Worm (Caenorhabditis elegans) whole organism, L1 larva: ENCODE results near the gene C52B9.8.

ENCODE experiments used
- C04F5.9 ChIP-seq: sonication (generic microtip); optimal IDR thresholded peaks from 2 replicates; lab custom pipeline; 2016; ENCODE audit warnings: missing genetic modification characterization, missing compliant biosample characterization
- C16A3.4 ChIP-seq: fragments of 150-350 bp; optimal IDR thresholded peaks from 2 replicates; lab custom pipeline; 2014; ENCODE audit warnings: missing biosample characterization, missing genetic modification characterization
- C34B4.2 ChIP-seq: sonication (generic microtip); optimal IDR thresholded peaks from 2 replicates; lab custom pipeline; 2017; ENCODE audit warnings: mild to moderate bottlenecking, missing genetic modification characterization, missing compliant biosample characterization
- Y116A8C.19 ChIP-seq: sonication (generic microtip); optimal IDR thresholded peaks from 2 replicates; lab custom pipeline; 2016; ENCODE audit warnings: missing compliant biosample characterization, missing genetic modification characterization, borderline replicate concordance
- aha-1 ChIP-seq: fragments of 150-350 bp; optimal IDR thresholded peaks from 2 replicates; lab custom pipeline; 2014; ENCODE audit warnings: missing biosample characterization, missing genetic modification characterization
- alr-1 ChIP-seq: fragments of 200-800 bp; sonication (Bioruptor generic); optimal IDR thresholded peaks from 2 replicates; lab custom pipeline; 2018; ENCODE audit warnings: borderline replicate concordance, mild to moderate bottlenecking, missing genetic modification characterization, missing compliant biosample characterization
- aly-2 ChIP-seq: fragments of 150-350 bp; optimal IDR thresholded peaks from 2 replicates; lab custom pipeline; 2014; ENCODE audit warnings: missing biosample characterization, missing genetic modification characterization
- ama-1 ChIP-seq: fragments of 150-350 bp; optimal IDR thresholded peaks from 2 replicates; lab custom pipeline; 2014
- ceh-82 ChIP-seq, 3 experiments: fragments of 150-350 bp in 1 of 3; sonication (generic microtip) in 2 of 3; optimal IDR thresholded peaks; 2 replicates each; lab custom pipeline; 2014 to 2017; ENCODE audit warnings: missing biosample characterization in 3 of 3, missing genetic modification characterization in 3 of 3
- ces-1 ChIP-seq: fragments of 150-350 bp; optimal IDR thresholded peaks from 2 replicates; lab custom pipeline; 2014; ENCODE audit warnings: missing biosample characterization, missing genetic modification reagents, missing genetic modification characterization
- efl-3 ChIP-seq: fragments of 200-800 bp; sonication (Bioruptor generic); optimal IDR thresholded peaks from 2 replicates; lab custom pipeline; 2018; ENCODE audit warnings: mild to moderate bottlenecking, missing genetic modification characterization, missing compliant biosample characterization
- egl-13 ChIP-seq: sonication (generic microtip); optimal IDR thresholded peaks from 2 replicates; lab custom pipeline; 2016; ENCODE audit warnings: missing genotype, missing genetic modification reagents, missing genetic modification characterization, missing compliant biosample characterization
- egl-27 ChIP-seq, 2 experiments: fragments of 150-350 bp in 1 of 2; sonication (generic microtip); optimal IDR thresholded peaks; 3 replicates each; lab custom pipeline; 2017 to 2018; ENCODE audit warnings: missing biosample characterization in 2 of 2, missing genetic modification characterization in 2 of 2, missing genetic modification reagents in 2 of 2
- elt-2 ChIP-seq: sonication (generic microtip); optimal IDR thresholded peaks from 2 replicates; lab custom pipeline; 2016; ENCODE audit warnings: missing genetic modification characterization, mild to moderate bottlenecking, inconsistent platforms, missing compliant biosample characterization, missing genetic modification reagents
- fkh-10 ChIP-seq: sonication (generic microtip); optimal IDR thresholded peaks from 2 replicates; lab custom pipeline; 2017; ENCODE audit warnings: missing biosample characterization, missing genetic modification reagents, missing genetic modification characterization
- fkh-8 ChIP-seq: sonication (generic microtip); optimal IDR thresholded peaks from 2 replicates; lab custom pipeline; 2016; ENCODE audit warnings: mild to moderate bottlenecking, missing genetic modification characterization, missing compliant biosample characterization
- fos-1 ChIP-seq: fragments of 150-350 bp; optimal IDR thresholded peaks from 2 replicates; lab custom pipeline; 2014; ENCODE audit warnings: missing biosample characterization, missing genetic modification characterization
- grh-1 ChIP-seq: fragments of 200-800 bp; sonication (Bioruptor generic); IDR thresholded peaks from 2 replicates; pipeline ENCODE4 v1.3.6; 2022; ENCODE audit warnings: missing genetic modification reagents, missing genetic modification characterization, missing compliant biosample characterization
- hlh-17 ChIP-seq: fragments of 200-800 bp; sonication (Bioruptor generic); optimal IDR thresholded peaks from 2 replicates; lab custom pipeline; 2018; ENCODE audit warnings: missing genetic modification characterization, mild to moderate bottlenecking, missing compliant biosample characterization, moderate library complexity, borderline replicate concordance
- hlh-4 ChIP-seq: sonication (generic microtip); optimal IDR thresholded peaks from 2 replicates; lab custom pipeline; 2016; ENCODE audit warnings: mild to moderate bottlenecking, missing genetic modification characterization, missing compliant biosample characterization
- jun-1 ChIP-seq: fragments of 150-350 bp; optimal IDR thresholded peaks from 2 replicates; lab custom pipeline; 2014; ENCODE audit warnings: missing biosample characterization, missing genetic modification reagents, missing genetic modification characterization
- lin-14 ChIP-seq: fragments of 200-800 bp; sonication (Bioruptor generic); optimal IDR thresholded peaks from 2 replicates; lab custom pipeline; 2018; ENCODE audit warnings: mild to moderate bottlenecking, missing genetic modification characterization, moderate library complexity, missing compliant biosample characterization
- lir-3 ChIP-seq: sonication (generic microtip); optimal IDR thresholded peaks from 2 replicates; lab custom pipeline; 2016; ENCODE audit warnings: mild to moderate bottlenecking, missing genetic modification characterization, moderate library complexity, missing compliant biosample characterization; ENCODE audit not compliant: poor library complexity
- mab-9 ChIP-seq: fragments of 200-800 bp; sonication (Bioruptor generic); IDR thresholded peaks from 2 replicates; pipeline ENCODE4 v1.3.6; 2022; ENCODE audit warnings: missing genetic modification reagents, missing genetic modification characterization, missing compliant biosample characterization
- mef-2 ChIP-seq: fragments of 150-350 bp; optimal IDR thresholded peaks from 2 replicates; lab custom pipeline; 2014; ENCODE audit warnings: missing biosample characterization, missing genetic modification characterization
- mep-1 ChIP-seq: fragments of 150-350 bp; optimal IDR thresholded peaks from 2 replicates; lab custom pipeline; 2014; ENCODE audit warnings: missing biosample characterization, missing genetic modification characterization
- nhr-19 ChIP-seq: fragments of 200-800 bp; sonication (Bioruptor generic); conservative IDR thresholded peaks from 2 replicates; pipeline ENCODE4 v1.3.6; 2022; ENCODE audit warnings: missing genetic modification characterization, missing compliant biosample characterization
- nhr-237 ChIP-seq: fragments of 150-350 bp; optimal IDR thresholded peaks from 2 replicates; lab custom pipeline; 2014; ENCODE audit warnings: missing biosample characterization, missing genetic modification characterization
- nhr-76 ChIP-seq: sonication (generic microtip); optimal IDR thresholded peaks from 2 replicates; lab custom pipeline; 2017; ENCODE audit warnings: missing biosample characterization, missing genetic modification characterization
- nhr-77 ChIP-seq: fragments of 150-350 bp; optimal IDR thresholded peaks from 2 replicates; lab custom pipeline; 2014; ENCODE audit warnings: missing biosample characterization, missing genetic modification characterization
- pag-3 ChIP-seq: sonication (generic microtip); optimal IDR thresholded peaks from 2 replicates; lab custom pipeline; 2017; ENCODE audit warnings: missing genetic modification characterization, mild to moderate bottlenecking, missing compliant biosample characterization, antibody characterized with exemption, borderline replicate concordance; ENCODE audit not compliant: insufficient read depth
- pax-3 ChIP-seq: fragments of 200-800 bp; sonication (Bioruptor generic); optimal IDR thresholded peaks from 2 replicates; lab custom pipeline; 2018; ENCODE audit warnings: mild to moderate bottlenecking, missing genetic modification characterization, moderate library complexity, missing compliant biosample characterization
- pqm-1 ChIP-seq: sonication (generic microtip); optimal IDR thresholded peaks from 3 replicates; lab custom pipeline; 2017; ENCODE audit warnings: missing biosample characterization, missing genetic modification characterization
- rnt-1 ChIP-seq: sonication (generic microtip); optimal IDR thresholded peaks from 2 replicates; lab custom pipeline; 2016; ENCODE audit warnings: mild to moderate bottlenecking, missing genetic modification characterization, moderate library complexity, missing compliant biosample characterization
- snpc-4 ChIP-seq: fragments of 150-350 bp; optimal IDR thresholded peaks from 2 replicates; lab custom pipeline; 2014; ENCODE audit warnings: missing biosample characterization, missing genetic modification characterization
- snu-23 ChIP-seq: sonication (generic microtip); optimal IDR thresholded peaks from 2 replicates; lab custom pipeline; 2016; ENCODE audit warnings: missing genetic modification characterization, missing compliant biosample characterization
- sox-4 ChIP-seq: sonication (generic microtip); optimal IDR thresholded peaks from 2 replicates; lab custom pipeline; 2016; ENCODE audit warnings: missing genetic modification characterization, missing compliant biosample characterization
- swsn-7 ChIP-seq: sonication (generic microtip); optimal IDR thresholded peaks from 2 replicates; lab custom pipeline; 2016; ENCODE audit warnings: missing genetic modification characterization, missing compliant biosample characterization
- tbx-2 ChIP-seq: sonication (generic microtip); optimal IDR thresholded peaks from 2 replicates; lab custom pipeline; 2016; ENCODE audit warnings: missing genetic modification characterization, missing compliant biosample characterization
- tlp-1 ChIP-seq: fragments of 150-350 bp; optimal IDR thresholded peaks from 2 replicates; lab custom pipeline; 2014; ENCODE audit warnings: missing biosample characterization, missing genetic modification characterization
- unc-30 ChIP-seq: sonication (generic microtip); optimal IDR thresholded peaks from 2 replicates; lab custom pipeline; 2017; ENCODE audit warnings: missing biosample characterization, missing genetic modification characterization
- unc-62 ChIP-seq: fragments of 150-350 bp; optimal IDR thresholded peaks from 2 replicates; lab custom pipeline; 2014; ENCODE audit warnings: missing biosample characterization, missing genetic modification reagents, missing genetic modification characterization
- unc-86 ChIP-seq: sonication (generic microtip); optimal IDR thresholded peaks from 2 replicates; lab custom pipeline; 2016; ENCODE audit warnings: missing genetic modification characterization, missing compliant biosample characterization
- unc-98 ChIP-seq: fragments of 200-800 bp; sonication (Bioruptor generic); IDR thresholded peaks from 2 replicates; pipeline ENCODE4 v1.3.6; 2022; ENCODE audit warnings: missing genetic modification characterization, missing compliant biosample characterization
- vab-15 ChIP-seq: sonication (generic microtip); optimal IDR thresholded peaks from 2 replicates; lab custom pipeline; 2017; ENCODE audit warnings: missing genotype, mild to moderate bottlenecking, missing genetic modification characterization, missing compliant biosample characterization
- xbp-1 ChIP-seq: sonication (generic microtip); optimal IDR thresholded peaks from 2 replicates; lab custom pipeline; 2016; ENCODE audit warnings: missing genetic modification characterization, missing compliant biosample characterization
- zag-1 ChIP-seq: fragments of 150-350 bp; optimal IDR thresholded peaks from 2 replicates; lab custom pipeline; 2014; ENCODE audit warnings: missing biosample characterization, missing genetic modification characterization
- ztf-4 ChIP-seq: fragments of 150-350 bp; optimal IDR thresholded peaks from 2 replicates; lab custom pipeline; 2014; ENCODE audit warnings: missing biosample characterization, missing genetic modification characterization

C52B9.8 gene

DNA sequence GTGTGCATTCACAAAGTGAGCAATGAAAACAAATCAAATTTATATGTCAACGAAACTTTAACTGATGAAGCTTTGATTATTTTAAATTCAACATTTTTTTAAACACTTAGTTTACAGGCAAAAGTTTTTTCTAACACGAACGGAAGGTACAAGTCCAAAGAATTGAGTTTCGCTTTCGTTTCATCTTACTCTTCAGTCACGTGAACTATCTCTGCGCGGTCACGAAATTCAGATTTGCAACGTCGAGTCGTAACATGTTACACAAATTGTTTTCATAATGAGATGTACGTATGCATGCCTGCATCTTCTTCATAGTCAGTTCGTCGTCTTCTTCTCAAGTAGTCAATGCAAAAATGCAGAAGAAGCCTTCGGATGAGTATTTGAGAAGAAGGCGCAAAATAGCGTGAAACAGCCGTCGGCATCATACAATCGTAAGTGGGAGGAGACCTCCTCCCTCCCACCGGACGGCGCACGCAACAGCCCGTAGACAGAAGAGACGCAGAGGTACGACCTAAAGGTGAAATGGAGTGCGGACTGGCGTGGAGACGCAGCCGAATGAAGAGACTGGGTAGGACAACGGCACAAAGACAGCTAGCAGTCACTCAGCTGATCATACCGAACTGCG is 46.2 kb downstream of the C52B9.8 start, which contains the start of gene coel-1 (continued):
- TF ChIP-seq tlp-1 (tag; lab: Kevin White, UChicago) (no peak), fos-1 (tag; lab: Kevin White, UChicago) (no peak), xbp-1 (tag; lab: Kevin White, UChicago) (peak; percentile 37), ces-1 (GFP tag; lab: Kevin White, UChicago) (no peak), sox-4 (no peak), aly-2 (tag; lab: Kevin White, UChicago) (no peak), egl-13 (tag; lab: Kevin White, UChicago) (peak; percentile 56), zag-1 (tag; lab: Kevin White, UChicago) (no peak), nhr-237 (tag; lab: Kevin White, UChicago) (no peak), lir-3 (tag; lab: Kevin White, UChicago) (no peak), mef-2 (tag; lab: Kevin White, UChicago) (no peak), snpc-4 (tag; lab: Kevin White, UChicago) (no peak), hlh-4 (no peak), mab-9 (no peak), lin-14 (GFP tag; lab: Kevin White, UChicago) (peak; percentile 82), mep-1 (tag; lab: Kevin White, UChicago) (peak; percentile 13), nhr-19 (peak; percentile 27), C34B4.2 (no peak), hlh-17 (no peak), nhr-77 (tag; lab: Kevin White, UChicago) (no peak), unc-86 (tag; lab: Kevin White, UChicago) (peak; percentile 57), pag-3 (no peak), tbx-2 (peak; percentile 41), ama-1 (lab: Kevin White, UChicago) (no peak), alr-1 (no peak), fkh-8 (tag; lab: Kevin White, UChicago) (no peak), pqm-1 (tag; lab: Kevin White, UChicago) (no peak), unc-98 (GFP tag; lab: Robert Waterston, UW) (no peak), aha-1 (tag; lab: Kevin White, UChicago) (no peak), egl-27 (tag; optimal IDR thresholded peaks at IDR 0.05; lab: Kevin White, UChicago) (no peak), jun-1 (tag; lab: Kevin White, UChicago) (peak; percentile 33), ztf-4 (tag; lab: Kevin White, UChicago) (no peak), unc-62 (GFP tag; lab: Kevin White, UChicago) (no peak)

DNA sequence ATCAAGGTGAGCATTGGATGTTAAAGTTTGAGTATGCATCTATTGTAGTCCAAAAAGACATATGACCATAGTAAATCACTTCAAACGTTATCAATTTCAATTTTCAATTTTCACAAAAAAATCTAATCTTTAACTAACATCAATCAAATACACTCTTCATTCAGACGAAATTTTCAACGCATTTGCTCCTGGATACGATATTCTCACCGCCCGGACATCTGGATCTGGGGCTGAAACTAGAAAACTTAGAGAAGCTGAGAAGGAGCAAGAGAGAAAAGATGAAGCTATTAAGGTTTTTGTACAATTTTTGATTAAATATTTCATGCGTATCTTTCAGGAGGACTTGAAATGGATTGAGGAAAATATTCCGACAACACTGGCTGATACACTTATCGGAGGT is 47.7 kb downstream of the C52B9.8 start:
- no peak for TF ChIP-seq mef-2 (tag; lab: Kevin White, UChicago)
- TF ChIP-seq grh-1 = no peak
- no peak for TF ChIP-seq rnt-1 (tag; lab: Kevin White, UChicago)
- no peak for TF ChIP-seq swsn-7 (tag; lab: Kevin White, UChicago)
- no peak for TF ChIP-seq nhr-76 (tag; lab: Kevin White, UChicago)

DNA sequence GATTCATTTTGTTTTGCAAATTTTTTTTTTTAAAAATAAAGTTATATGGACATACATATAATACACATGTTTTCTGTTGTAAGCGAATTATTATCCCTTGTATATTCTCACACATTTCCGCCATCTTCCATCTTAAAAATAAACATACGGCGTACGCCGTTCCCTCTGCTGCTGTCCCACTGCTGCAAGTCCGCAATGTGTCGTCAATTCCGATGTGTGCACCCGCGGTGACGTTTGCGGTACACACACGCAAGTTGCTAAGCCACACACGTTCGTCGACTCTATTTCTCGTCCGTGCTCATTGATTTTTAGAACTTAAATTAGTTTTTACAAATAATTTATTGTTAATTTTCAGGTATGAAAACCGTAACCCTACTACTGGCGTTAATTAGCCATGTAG is 51.3 kb downstream of the C52B9.8 start, which contains the start of gene C52B9.4:
Gene C52B9.4 (plus strand): TSS at position 356 of the 400 bp plus-strand sequence.
- TF ChIP-seq egl-13 (tag; lab: Kevin White, UChicago) = peak; percentile 31
- no peak for TF ChIP-seq ama-1 (lab: Kevin White, UChicago)
- no peak for TF ChIP-seq nhr-77 (tag; lab: Kevin White, UChicago)
- TF ChIP-seq mab-9 = no peak
- TF ChIP-seq unc-86 (tag; lab: Kevin White, UChicago) = peak; percentile 17
- no peak for TF ChIP-seq egl-27 (tag; optimal IDR thresholded peaks at IDR 0.05; lab: Kevin White, UChicago)
- TF ChIP-seq fkh-8 (tag; lab: Kevin White, UChicago) = peak; percentile 24
- no peak for TF ChIP-seq pag-3
- TF ChIP-seq swsn-7 (tag; lab: Kevin White, UChicago) = peak; percentile 54
- no peak for TF ChIP-seq fkh-10 (GFP tag; lab: Kevin White, UChicago)
- no peak for TF ChIP-seq vab-15 (tag; lab: Kevin White, UChicago)
- no peak for TF ChIP-seq pax-3 (tag; lab: Kevin White, UChicago)
- TF ChIP-seq efl-3 (GFP tag; lab: Kevin White, UChicago) = no peak
- peak; percentile 6 for TF ChIP-seq fos-1 (tag; lab: Kevin White, UChicago)
- peak; percentile 63 for TF ChIP-seq snu-23 (GFP tag; lab: Kevin White, UChicago)
- TF ChIP-seq elt-2 (tag; lab: Kevin White, UChicago) = peak; percentile 15
- TF ChIP-seq Y116A8C.19 (tag; lab: Kevin White, UChicago) = no peak
- peak; percentile 12 for TF ChIP-seq C04F5.9 (tag; lab: Kevin White, UChicago)
- TF ChIP-seq mep-1 (tag; lab: Kevin White, UChicago) = peak; percentile 29
- no peak for TF ChIP-seq hlh-17
- no peak for TF ChIP-seq alr-1
- peak; percentile 45 for TF ChIP-seq C16A3.4 (tag; lab: Kevin White, UChicago)
- peak in 2 of 3 experiments; percentile 14 to 35 for TF ChIP-seq ceh-82 (tag; optimal IDR thresholded peaks at IDR 0.05; lab: Kevin White, UChicago)
- TF ChIP-seq unc-30 = no peak
